Worm (Caenorhabditis elegans) whole organism, L2 larva: ENCODE measurements around the gene egas-3.

Experiments
- C34F6.9 ChIP-seq: fragments of 150-350 bp; optimal IDR thresholded peaks from 2 replicates; lab custom pipeline; 2014; ENCODE audit warnings: missing biosample characterization, missing genetic modification characterization
- F13H6.1 ChIP-seq: sonication (generic microtip); optimal IDR thresholded peaks from 2 replicates; lab custom pipeline; 2016; ENCODE audit warnings: missing genetic modification characterization, missing compliant biosample characterization
- Y55F3AM.14 ChIP-seq: fragments of 200-800 bp; sonication (Bioruptor generic); optimal IDR thresholded peaks from 2 replicates; lab custom pipeline; 2018; ENCODE audit warnings: mild to moderate bottlenecking, missing genetic modification characterization, missing compliant biosample characterization
- alr-1 ChIP-seq: fragments of 150-350 bp; optimal IDR thresholded peaks from 2 replicates; lab custom pipeline; 2014; ENCODE audit warnings: missing biosample characterization, missing genetic modification characterization
- ama-1 ChIP-seq: fragments of 150-350 bp; optimal IDR thresholded peaks from 2 replicates; lab custom pipeline; 2018; ENCODE audit warnings: inconsistent platforms
- blmp-1 ChIP-seq: sonication (generic microtip); optimal IDR thresholded peaks from 2 replicates; lab custom pipeline; 2017; ENCODE audit warnings: missing genetic modification characterization, mild to moderate bottlenecking, missing compliant biosample characterization, antibody characterized with exemption, moderate library complexity; ENCODE audit not compliant: insufficient read depth
- ceh-16 ChIP-seq: fragments of 150-350 bp; optimal IDR thresholded peaks from 2 replicates; lab custom pipeline; 2014; ENCODE audit warnings: missing biosample characterization, missing genetic modification characterization
- crh-2 ChIP-seq: sonication (generic microtip); optimal IDR thresholded peaks from 2 replicates; lab custom pipeline; 2017; ENCODE audit warnings: missing biosample characterization, missing genetic modification characterization
- dmd-4 ChIP-seq: sonication (generic microtip); optimal IDR thresholded peaks from 2 replicates; lab custom pipeline; 2017; ENCODE audit warnings: missing biosample characterization, missing genetic modification characterization
- egl-27 ChIP-seq: sonication (generic microtip); optimal IDR thresholded peaks from 3 replicates; lab custom pipeline; 2017; ENCODE audit warnings: missing biosample characterization, missing genetic modification reagents, missing genetic modification characterization
- elt-1 ChIP-seq: fragments of 150-350 bp; optimal IDR thresholded peaks from 2 replicates; lab custom pipeline; 2014; ENCODE audit warnings: missing biosample characterization, missing genetic modification characterization
- elt-3 ChIP-seq: sonication (generic microtip); optimal IDR thresholded peaks from 2 replicates; lab custom pipeline; 2017; ENCODE audit warnings: missing biosample characterization, missing genetic modification characterization
- fos-1 ChIP-seq: fragments of 150-350 bp; optimal IDR thresholded peaks from 2 replicates; lab custom pipeline; 2014; ENCODE audit warnings: missing biosample characterization, missing genetic modification characterization
- gmeb-1 ChIP-seq: fragments of 150-350 bp; optimal IDR thresholded peaks from 2 replicates; lab custom pipeline; 2014; ENCODE audit warnings: missing biosample characterization, missing genetic modification characterization
- lin-11 ChIP-seq: fragments of 150-350 bp; sonication (generic microtip); optimal IDR thresholded peaks from 2 replicates; lab custom pipeline; 2014; ENCODE audit warnings: missing biosample characterization, missing genetic modification characterization, inconsistent platforms, mixed read lengths
- lin-13 ChIP-seq: fragments of 150-350 bp; optimal IDR thresholded peaks from 2 replicates; lab custom pipeline; 2014; ENCODE audit warnings: missing biosample characterization, missing genetic modification reagents, missing genetic modification characterization
- lin-39 ChIP-seq: fragments of 150-350 bp; optimal IDR thresholded peaks from 2 replicates; lab custom pipeline; 2014; ENCODE audit warnings: missing biosample characterization, missing genetic modification reagents, missing genetic modification characterization
- lsy-2 ChIP-seq, 2 experiments: fragments of 150-350 bp in 1 of 2; sonication (generic microtip) in 1 of 2; optimal IDR thresholded peaks; 2 replicates each; lab custom pipeline; 2014 to 2017; ENCODE audit warnings: missing biosample characterization in 2 of 2, missing genetic modification characterization in 2 of 2
- mab-5 ChIP-seq: fragments of 150-350 bp; optimal IDR thresholded peaks from 2 replicates; lab custom pipeline; 2014; ENCODE audit warnings: missing biosample characterization, missing genetic modification characterization
- mbf-1 ChIP-seq: sonication (generic microtip); optimal IDR thresholded peaks from 2 replicates; lab custom pipeline; 2017; ENCODE audit warnings: missing biosample characterization, missing genetic modification characterization
- nhr-10 ChIP-seq: sonication (generic microtip); optimal IDR thresholded peaks from 2 replicates; lab custom pipeline; 2017; ENCODE audit warnings: missing biosample characterization, missing genetic modification characterization
- nhr-11 ChIP-seq: fragments of 150-350 bp; optimal IDR thresholded peaks from 2 replicates; lab custom pipeline; 2014; ENCODE audit warnings: missing biosample characterization, missing genetic modification characterization
- nhr-12 ChIP-seq: fragments of 150-350 bp; optimal IDR thresholded peaks from 2 replicates; lab custom pipeline; 2014; ENCODE audit warnings: missing biosample characterization, missing genetic modification characterization
- nhr-129 ChIP-seq: fragments of 150-350 bp; optimal IDR thresholded peaks from 2 replicates; lab custom pipeline; 2014; ENCODE audit warnings: missing biosample characterization, missing genetic modification characterization
- nhr-21 ChIP-seq: fragments of 150-350 bp; optimal IDR thresholded peaks from 2 replicates; lab custom pipeline; 2014; ENCODE audit warnings: missing biosample characterization, missing genetic modification characterization
- nhr-23 ChIP-seq: fragments of 150-350 bp; optimal IDR thresholded peaks from 2 replicates; lab custom pipeline; 2014; ENCODE audit warnings: missing biosample characterization, missing genetic modification reagents, missing genetic modification characterization
- nhr-237 ChIP-seq: fragments of 150-350 bp; optimal IDR thresholded peaks from 2 replicates; lab custom pipeline; 2014; ENCODE audit warnings: missing biosample characterization, missing genetic modification characterization
- nhr-25 ChIP-seq: fragments of 150-350 bp; sonication (generic microtip); optimal IDR thresholded peaks from 3 replicates; lab custom pipeline; 2014; ENCODE audit warnings: missing biosample characterization, missing genetic modification characterization
- nhr-6 ChIP-seq: fragments of 150-350 bp; optimal IDR thresholded peaks from 2 replicates; lab custom pipeline; 2014; ENCODE audit warnings: missing biosample characterization, missing genetic modification characterization
- nhr-77 ChIP-seq: fragments of 150-350 bp; optimal IDR thresholded peaks from 2 replicates; lab custom pipeline; 2014; ENCODE audit warnings: missing biosample characterization, missing genetic modification characterization
- peb-1 ChIP-seq: fragments of 150-350 bp; optimal IDR thresholded peaks from 2 replicates; lab custom pipeline; 2014; ENCODE audit warnings: missing biosample characterization, missing genetic modification characterization
- sem-4 ChIP-seq: fragments of 150-350 bp; optimal IDR thresholded peaks from 2 replicates; lab custom pipeline; 2014; ENCODE audit warnings: missing biosample characterization, missing genetic modification reagents, missing genetic modification characterization
- sma-3 ChIP-seq: sonication (generic microtip); optimal IDR thresholded peaks from 2 replicates; lab custom pipeline; 2016; ENCODE audit warnings: missing genetic modification reagents, missing genetic modification characterization, missing compliant biosample characterization
- sma-9 ChIP-seq, 2 experiments: fragments of 150-350 bp in 1 of 2; sonication (generic microtip) in 1 of 2; optimal IDR thresholded peaks; 2 replicates each; lab custom pipeline; 2014 to 2016; ENCODE audit warnings: missing genetic modification characterization in 2 of 2, mild to moderate bottlenecking in 1 of 2, missing biosample characterization in 1 of 2, missing compliant biosample characterization in 1 of 2, missing genetic modification reagents in 1 of 2, moderate library complexity in 1 of 2
- unc-55 ChIP-seq: fragments of 150-350 bp; sonication (generic microtip); optimal IDR thresholded peaks from 3 replicates; lab custom pipeline; 2014; ENCODE audit warnings: missing biosample characterization, missing genetic modification reagents, missing genetic modification characterization
- ztf-1 ChIP-seq: fragments of 200-800 bp; sonication (Bioruptor generic); conservative IDR thresholded peaks from 2 replicates; pipeline ENCODE4 v1.3.6; 2022; ENCODE audit warnings: missing genetic modification characterization, missing compliant biosample characterization

The egas-3 gene

ce11 chrV:18639074-18639473 lies 2.9 kb upstream of the egas-3 start:
- TF ChIP-seq mab-5 (tag; lab: Kevin White, UChicago) = no peak
- TF ChIP-seq, all 48 proteins: peak for 0

ce11 chrV:18638367-18638873 lies 2.3 kb upstream of the egas-3 start, which contains the start of gene col-42:
Gene col-42 (plus strand): TSS chrV:18638484.
- no peak for TF ChIP-seq lsy-2 (tag; optimal IDR thresholded peaks at IDR 0.05; lab: Kevin White, UChicago)
- TF ChIP-seq fos-1 = no peak
- no peak for TF ChIP-seq nhr-237
- no peak for TF ChIP-seq ztf-1 (GFP tag; lab: Robert Waterston, UW)
- no peak for TF ChIP-seq nhr-10 (tag; lab: Kevin White, UChicago)
- TF ChIP-seq nhr-11 = no peak
- TF ChIP-seq sem-4 (tag; lab: Kevin White, UChicago) = no peak
- peak; percentile 34 for TF ChIP-seq sma-3 (GFP tag; lab: Kevin White, UChicago)
- no peak for TF ChIP-seq crh-2 (tag; lab: Kevin White, UChicago)
- TF ChIP-seq unc-55 (GFP tag; lab: Kevin White, UChicago) = no peak
- peak; percentile 0 for TF ChIP-seq ceh-16 (tag; lab: Kevin White, UChicago)
- TF ChIP-seq, all 48 proteins: peak for 2

ce11 chrV:18637544-18638366 lies 1.6 kb upstream of the egas-3 start:
- TF ChIP-seq nhr-237 (no peak), nhr-129 (tag; lab: Kevin White, UChicago) (peak; percentile 22), ama-1 (lab: Kevin White, UChicago) (peak; percentile 69), F13H6.1 (no peak), lin-11 (tag; lab: Kevin White, UChicago) (no peak), peb-1 (tag; lab: Kevin White, UChicago) (no peak), elt-3 (tag; lab: Kevin White, UChicago) (no peak), alr-1 (tag; lab: Kevin White, UChicago) (no peak), lsy-2 (tag; optimal IDR thresholded peaks at IDR 0.05; lab: Kevin White, UChicago) (no peak), fos-1 (no peak), nhr-21 (peak; percentile 6), blmp-1 (tag; lab: Kevin White, UChicago) (no peak), mbf-1 (tag; lab: Kevin White, UChicago) (no peak), lin-39 (tag; lab: Kevin White, UChicago) (no peak), nhr-23 (tag; lab: Kevin White, UChicago) (no peak), crh-2 (tag; lab: Kevin White, UChicago) (no peak), nhr-77 (tag; lab: Kevin White, UChicago) (no peak), lin-13 (GFP tag; lab: Kevin White, UChicago) (no peak), Y55F3AM.14 (GFP tag; lab: Kevin White, UChicago) (no peak), ztf-1 (GFP tag; lab: Robert Waterston, UW) (no peak), sma-9 (GFP tag; optimal IDR thresholded peaks at IDR 0.05; lab: Kevin White, UChicago) (no peak), sma-9 (tag; optimal IDR thresholded peaks at IDR 0.05; lab: Kevin White, UChicago) (no peak), ceh-16 (tag; lab: Kevin White, UChicago) (no peak), mab-5 (tag; lab: Kevin White, UChicago) (no peak), sem-4 (tag; lab: Kevin White, UChicago) (no peak), nhr-10 (tag; lab: Kevin White, UChicago) (no peak), unc-55 (GFP tag; lab: Kevin White, UChicago) (no peak), nhr-25 (tag; lab: Kevin White, UChicago) (peak; percentile 36), nhr-11 (no peak), egl-27 (tag; lab: Kevin White, UChicago) (no peak), gmeb-1 (tag; lab: Kevin White, UChicago) (peak; percentile 11), nhr-6 (tag; lab: Kevin White, UChicago) (no peak), nhr-12 (no peak), sma-3 (GFP tag; lab: Kevin White, UChicago) (peak; percentile 58), C34F6.9 (tag; lab: Kevin White, UChicago) (no peak), dmd-4 (tag; lab: Kevin White, UChicago) (no peak), elt-1 (tag; lab: Kevin White, UChicago) (no peak)
